Fruit fly (Drosophila melanogaster) whole organism, embryonic: ENCODE measurements around the gene CG17732.

Experiments used
- Abd-B ChIP-seq: fragments of 200-800 bp; sonication (Bioruptor generic); optimal IDR thresholded peaks from 2 replicates; lab custom pipeline; 2018; ENCODE audit warnings: missing biosample characterization, mild to moderate bottlenecking, missing genetic modification characterization, moderate library complexity
- Antp ChIP-seq: fragments of 200-800 bp; sonication (Bioruptor generic); optimal IDR thresholded peaks from 3 replicates; lab custom pipeline; 2016; ENCODE audit warnings: missing biosample characterization, missing genetic modification characterization
- Bdp1 ChIP-seq: fragments of 200-800 bp; sonication (Bioruptor generic); optimal IDR thresholded peaks from 3 replicates; lab custom pipeline; 2016; ENCODE audit warnings: missing biosample characterization, missing genetic modification characterization
- CG11560 ChIP-seq: fragments of 200-800 bp; sonication (Bioruptor generic); IDR thresholded peaks from 3 replicates; pipeline ENCODE4 v1.3.6; 2022; ENCODE audit warnings: missing biosample characterization, missing genetic modification characterization
- CG1233 ChIP-seq: fragments of 200-800 bp; sonication (Bioruptor generic); optimal IDR thresholded peaks from 4 replicates; lab custom pipeline; 2018; ENCODE audit warnings: missing biosample characterization, mild to moderate bottlenecking, missing genetic modification characterization
- CG12744 ChIP-seq: fragments of 200-800 bp; sonication (Bioruptor generic); optimal IDR thresholded peaks from 2 replicates; lab custom pipeline; 2016; ENCODE audit warnings: missing biosample characterization, missing genetic modification characterization
- CG13424 ChIP-seq: fragments of 200-800 bp; sonication (Bioruptor generic); optimal IDR thresholded peaks from 2 replicates; lab custom pipeline; 2019; ENCODE audit warnings: missing biosample characterization, mild to moderate bottlenecking, missing genetic modification characterization, moderate library complexity
- CG14667 ChIP-seq: fragments of 200-800 bp; sonication (Bioruptor generic); IDR thresholded peaks from 2 replicates; pipeline ENCODE4 v1.3.6; 2022; ENCODE audit warnings: missing biosample characterization, missing genetic modification characterization
- CG1647 ChIP-seq: fragments of 200-800 bp; sonication (Bioruptor generic); optimal IDR thresholded peaks from 3 replicates; lab custom pipeline; 2016; ENCODE audit warnings: missing biosample characterization, missing genetic modification characterization
- CG17912 ChIP-seq: fragments of 200-800 bp; sonication (Bioruptor generic); optimal IDR thresholded peaks from 2 replicates; lab custom pipeline; 2018; ENCODE audit warnings: missing biosample characterization, mild to moderate bottlenecking, missing genetic modification characterization
- CG2116 ChIP-seq: fragments of 200-800 bp; sonication (Bioruptor generic); optimal IDR thresholded peaks from 3 replicates; lab custom pipeline; 2018; ENCODE audit warnings: missing biosample characterization, mild to moderate bottlenecking, missing genetic modification characterization
- CG2129 ChIP-seq: fragments of 200-800 bp; sonication (Bioruptor generic); IDR thresholded peaks from 2 replicates; pipeline ENCODE4 v1.3.6; 2022; ENCODE audit warnings: missing biosample characterization, missing genetic modification characterization; ENCODE audit not compliant: partially characterized antibody
- CG2202 ChIP-seq: fragments of 200-800 bp; sonication (Bioruptor generic); optimal IDR thresholded peaks from 2 replicates; lab custom pipeline; 2018; ENCODE audit warnings: missing biosample characterization, mild to moderate bottlenecking, missing genetic modification characterization
- CG2889 ChIP-seq: fragments of 200-800 bp; sonication (Bioruptor generic); IDR thresholded peaks from 3 replicates; pipeline ENCODE4 v1.3.6; 2022; ENCODE audit warnings: missing biosample characterization, missing genetic modification characterization
- CG33557 ChIP-seq: fragments of 200-800 bp; sonication (Bioruptor generic); optimal IDR thresholded peaks from 2 replicates; lab custom pipeline; 2019; ENCODE audit warnings: missing biosample characterization, mild to moderate bottlenecking, missing genetic modification characterization, moderate library complexity
- CG3847 ChIP-seq: fragments of 200-800 bp; sonication (Bioruptor generic); IDR thresholded peaks from 2 replicates; pipeline ENCODE4 v1.3.6; 2022; ENCODE audit warnings: missing biosample characterization, missing genetic modification characterization
- CG4424 ChIP-seq: fragments of 200-800 bp; sonication (Bioruptor generic); optimal IDR thresholded peaks from 3 replicates; lab custom pipeline; 2016; ENCODE audit warnings: missing biosample characterization, missing genetic modification characterization
- CG4820 ChIP-seq: fragments of 200-800 bp; sonication (Bioruptor generic); optimal IDR thresholded peaks from 3 replicates; lab custom pipeline; 2016; ENCODE audit warnings: missing biosample characterization, missing genetic modification characterization
- CG9215 ChIP-seq: fragments of 200-800 bp; sonication (Bioruptor generic); IDR thresholded peaks from 2 replicates; pipeline ENCODE4 v1.3.6; 2022; ENCODE audit warnings: missing biosample characterization, missing genetic modification characterization
- CG9797 ChIP-seq: fragments of 200-800 bp; sonication (Bioruptor generic); optimal IDR thresholded peaks from 3 replicates; lab custom pipeline; 2018; ENCODE audit warnings: missing biosample characterization, mild to moderate bottlenecking, missing genetic modification characterization
- D19A ChIP-seq: fragments of 200-800 bp; optimal IDR thresholded peaks from 3 replicates; lab custom pipeline; 2019; ENCODE audit warnings: missing biosample characterization, mild to moderate bottlenecking, missing genetic modification characterization, moderate library complexity
- Dek ChIP-seq: fragments of 200-800 bp; sonication (Bioruptor generic); optimal IDR thresholded peaks from 3 replicates; lab custom pipeline; 2019; ENCODE audit warnings: missing biosample characterization, mild to moderate bottlenecking, missing genetic modification characterization, moderate library complexity
- Dp ChIP-seq: fragments of 200-800 bp; sonication (Bioruptor generic); optimal IDR thresholded peaks from 2 replicates; lab custom pipeline; 2018; ENCODE audit warnings: missing biosample characterization, mild to moderate bottlenecking, missing genetic modification characterization, moderate library complexity
- E2f2 ChIP-seq: fragments of 200-800 bp; sonication (Bioruptor generic); IDR thresholded peaks from 2 replicates; pipeline ENCODE4 v1.3.6; 2022; ENCODE audit warnings: missing biosample characterization, missing genetic modification characterization
- Ets97D ChIP-seq: fragments of 200-800 bp; sonication (Bioruptor generic); optimal IDR thresholded peaks from 3 replicates; lab custom pipeline; 2016; ENCODE audit warnings: missing biosample characterization, missing genetic modification characterization
- HHEX ChIP-seq: fragments of 200-800 bp; sonication (Bioruptor generic); optimal IDR thresholded peaks from 3 replicates; lab custom pipeline; 2017; ENCODE audit warnings: missing biosample characterization, mild to moderate bottlenecking, missing genetic modification characterization, missing genetic modification reagents
- abd-A ChIP-seq: fragments of 200-800 bp; sonication (Bioruptor generic); optimal IDR thresholded peaks from 3 replicates; lab custom pipeline; 2019; ENCODE audit warnings: missing biosample characterization, mild to moderate bottlenecking, missing genetic modification characterization, moderate library complexity
- bcd ChIP-seq: fragments of 200-800 bp; sonication (Bioruptor generic); optimal IDR thresholded peaks from 2 replicates; lab custom pipeline; 2017; ENCODE audit warnings: missing biosample characterization, mild to moderate bottlenecking, missing genetic modification characterization
- dimm ChIP-seq: fragments of 200-800 bp; sonication (Bioruptor generic); IDR thresholded peaks from 2 replicates; pipeline ENCODE4 v1.3.6; 2022; ENCODE audit warnings: missing biosample characterization, missing genetic modification characterization
- disco-r ChIP-seq: fragments of 200-800 bp; sonication (Bioruptor generic); optimal IDR thresholded peaks from 2 replicates; lab custom pipeline; 2016; ENCODE audit warnings: missing biosample characterization, missing genetic modification characterization
- dmrt99B ChIP-seq: fragments of 200-800 bp; sonication (Bioruptor generic); optimal IDR thresholded peaks from 2 replicates; lab custom pipeline; 2018; ENCODE audit warnings: missing biosample characterization, mild to moderate bottlenecking, missing genetic modification characterization, moderate library complexity
- dysf ChIP-seq: fragments of 200-800 bp; sonication (Bioruptor generic); IDR thresholded peaks from 3 replicates; pipeline ENCODE4 v1.3.6; 2022; ENCODE audit warnings: missing biosample characterization, missing genetic modification characterization
- exex ChIP-seq: fragments of 200-800 bp; sonication (Bioruptor generic); optimal IDR thresholded peaks from 4 replicates; lab custom pipeline; 2018; ENCODE audit warnings: missing biosample characterization, mild to moderate bottlenecking, missing genetic modification characterization, moderate library complexity
- fd96Cb ChIP-seq: fragments of 200-800 bp; sonication (Bioruptor generic); optimal IDR thresholded peaks from 2 replicates; lab custom pipeline; 2018; ENCODE audit warnings: missing biosample characterization, mild to moderate bottlenecking, missing genetic modification characterization, moderate library complexity
- gfzf ChIP-seq: fragments of 200-800 bp; sonication (Bioruptor generic); optimal IDR thresholded peaks from 2 replicates; lab custom pipeline; 2016; ENCODE audit warnings: missing biosample characterization, mild to moderate bottlenecking, missing genetic modification characterization, moderate library complexity
- hth ChIP-seq: fragments of >200 bp; optimal IDR thresholded peaks from 2 replicates; lab custom pipeline; 2017; ENCODE audit warnings: inconsistent platforms
- insv ChIP-seq, 2 experiments: fragments of 200-800 bp; sonication (Bioruptor generic); optimal IDR thresholded peaks; 3 replicates each; lab custom pipeline; 2016 to 2018; ENCODE audit warnings: missing biosample characterization in 2 of 2, missing genetic modification characterization in 2 of 2
- jigr1 ChIP-seq: fragments of 200-800 bp; sonication (Bioruptor generic); IDR thresholded peaks from 3 replicates; pipeline ENCODE4 v1.3.6; 2022; ENCODE audit warnings: missing biosample characterization, missing genetic modification characterization
- kah ChIP-seq: fragments of 200-800 bp; sonication (Bioruptor generic); optimal IDR thresholded peaks from 2 replicates; lab custom pipeline; 2018; ENCODE audit warnings: missing biosample characterization, mild to moderate bottlenecking, missing genetic modification characterization
- kni ChIP-seq: fragments of 200-800 bp; sonication (Bioruptor generic); optimal IDR thresholded peaks from 3 replicates; lab custom pipeline; 2017; ENCODE audit warnings: mild to moderate bottlenecking, missing biosample characterization, missing genetic modification reagents, missing genetic modification characterization
- lab ChIP-seq: fragments of 200-800 bp; sonication (Bioruptor generic); optimal IDR thresholded peaks from 3 replicates; lab custom pipeline; 2017; ENCODE audit warnings: missing biosample characterization, missing genetic modification characterization, mild to moderate bottlenecking, moderate library complexity, missing genetic modification reagents
- mirr ChIP-seq: fragments of 200-800 bp; sonication (Bioruptor generic); optimal IDR thresholded peaks from 3 replicates; lab custom pipeline; 2018; ENCODE audit warnings: missing biosample characterization, mild to moderate bottlenecking, missing genetic modification characterization
- nom ChIP-seq: fragments of 200-800 bp; sonication (Bioruptor generic); optimal IDR thresholded peaks from 2 replicates; lab custom pipeline; 2017; ENCODE audit warnings: missing biosample characterization, missing genetic modification characterization, mild to moderate bottlenecking, moderate library complexity, missing genetic modification reagents
- phol ChIP-seq: fragments of 200-800 bp; sonication (Bioruptor generic); optimal IDR thresholded peaks from 3 replicates; lab custom pipeline; 2018; ENCODE audit warnings: missing biosample characterization, mild to moderate bottlenecking, missing genetic modification characterization, moderate library complexity
- pzg ChIP-seq: fragments of 200-800 bp; sonication (Bioruptor generic); optimal IDR thresholded peaks from 3 replicates; lab custom pipeline; 2018; ENCODE audit warnings: missing biosample characterization, mild to moderate bottlenecking, missing genetic modification characterization, moderate library complexity
- sens-2 ChIP-seq: fragments of 200-800 bp; sonication (Bioruptor generic); IDR thresholded peaks from 2 replicates; pipeline ENCODE4 v1.3.6; 2022; ENCODE audit warnings: missing biosample characterization, missing genetic modification characterization
- twi ChIP-seq: fragments of 200-800 bp; optimal IDR thresholded peaks from 2 replicates; lab custom pipeline; 2019; ENCODE audit warnings: missing biosample characterization, mild to moderate bottlenecking, missing genetic modification characterization, moderate library complexity
- usp ChIP-seq: fragments of >200 bp; optimal IDR thresholded peaks from 2 replicates; lab custom pipeline; 2017; ENCODE audit warnings: missing biosample characterization, missing genetic modification characterization
- wek ChIP-seq: fragments of 200-800 bp; sonication (Bioruptor generic); optimal IDR thresholded peaks from 3 replicates; lab custom pipeline; 2018; ENCODE audit warnings: missing biosample characterization, mild to moderate bottlenecking, missing genetic modification characterization, moderate library complexity

CG17732 gene

dm6 chr3L:19968725-19969598 lies 12.5 kb upstream of the CG17732 start (continued):
- TF ChIP-seq Dp (no peak), sens-2 (GFP tag; lab: Robert Waterston, UW) (no peak), kah (no peak), CG2889 (GFP tag; lab: Robert Waterston, UW) (no peak), usp (GFP tag; lab: Kevin White, UChicago) (no peak), dysf (GFP tag; lab: Robert Waterston, UW) (0 out of 3 replicates have a peak, but pooled peaks have one; percentile 8), Ets97D (GFP tag; lab: Kevin White, UChicago) (no peak), CG11560 (tag; lab: Robert Waterston, UW) (no peak), CG2202 (tag; lab: Kevin White, UChicago) (no peak), insv (GFP tag; optimal IDR thresholded peaks at IDR 0.05; lab: Kevin White, UChicago) (no peak), hth (lab: Kevin White, UChicago) (no peak), Antp (no peak), CG14667 (GFP tag; lab: Robert Waterston, UW) (no peak), CG33557 (GFP tag; lab: Kevin White, UChicago) (no peak), Bdp1 (GFP tag; lab: Kevin White, UChicago) (no peak), CG2116 (no peak), CG9797 (no peak), wek (GFP tag; lab: Kevin White, UChicago) (no peak), CG3847 (no peak), CG2129 (no peak), CG13424 (tag; lab: Kevin White, UChicago) (peak; percentile 31), pzg (GFP tag; lab: Kevin White, UChicago) (no peak), E2f2 (GFP tag; lab: Robert Waterston, UW) (no peak), bcd (GFP tag; lab: Kevin White, UChicago) (no peak), Dek (no peak), twi (tag; lab: Kevin White, UChicago) (no peak), abd-A (tag; lab: Kevin White, UChicago) (peak; percentile 81), disco-r (GFP tag; lab: Kevin White, UChicago) (no peak), gfzf (GFP tag; lab: Kevin White, UChicago) (no peak), CG12744 (GFP tag; lab: Kevin White, UChicago) (no peak), exex (no peak), CG4820 (GFP tag; lab: Kevin White, UChicago) (no peak), Abd-B (GFP tag; lab: Kevin White, UChicago) (no peak), CG1647 (GFP tag; lab: Kevin White, UChicago) (no peak), CG4424 (GFP tag; lab: Kevin White, UChicago) (no peak), D19A (tag; lab: Kevin White, UChicago) (no peak), CG17912 (no peak), dmrt99B (tag; lab: Kevin White, UChicago) (peak; percentile 38), kni (GFP tag; lab: Kevin White, UChicago) (no peak), jigr1 (no peak), fd96Cb (tag; lab: Kevin White, UChicago) (peak; percentile 2), lab (peak; percentile 46), CG9215 (GFP tag; lab: Robert Waterston, UW) (no peak), phol (tag; lab: Kevin White, UChicago) (no peak), dimm (no peak), HHEX (GFP tag; lab: Kevin White, UChicago) (no peak), nom (GFP tag; lab: Kevin White, UChicago) (no peak), CG1233 (GFP tag; lab: Kevin White, UChicago) (no peak), mirr (GFP tag; lab: Kevin White, UChicago) (no peak)
